Worm (Caenorhabditis elegans) whole organism, L3 larva: ENCODE measurements around the gene bath-4.
A peak's percentile ranks its signal among the peaks of the same experiment; 100 is the strongest.
"Not testable (repeated sequence)": the region's sequence is repeated elsewhere in the genome, so short reads cannot be mapped to it uniquely, and the experiment has no call there.

Experiments used
- R02D3.7 ChIP-seq: fragments of 150-350 bp; optimal IDR thresholded peaks from 2 replicates; lab custom pipeline; 2014; ENCODE audit warnings: missing biosample characterization, missing genetic modification characterization
- ZK546.5 ChIP-seq: sonication (generic microtip); optimal IDR thresholded peaks from 2 replicates; lab custom pipeline; 2017; ENCODE audit warnings: missing biosample characterization, missing genetic modification characterization
- aly-2 ChIP-seq: fragments of 150-350 bp; optimal IDR thresholded peaks from 2 replicates; lab custom pipeline; 2014; ENCODE audit warnings: missing biosample characterization, missing genetic modification characterization
- ama-1 ChIP-seq: fragments of 150-350 bp; optimal IDR thresholded peaks from 2 replicates; lab custom pipeline; 2018
- ceh-16 ChIP-seq: sonication (generic microtip); optimal IDR thresholded peaks from 2 replicates; lab custom pipeline; 2017; ENCODE audit warnings: missing biosample characterization, missing genetic modification characterization
- ceh-28 ChIP-seq: fragments of 150-350 bp; optimal IDR thresholded peaks from 2 replicates; lab custom pipeline; 2014; ENCODE audit warnings: missing biosample characterization, missing genetic modification reagents, missing genetic modification characterization
- ceh-82 ChIP-seq: fragments of 150-350 bp; optimal IDR thresholded peaks from 2 replicates; lab custom pipeline; 2014; ENCODE audit warnings: missing biosample characterization, missing genetic modification characterization
- daf-12 ChIP-seq: fragments of 150-350 bp; optimal IDR thresholded peaks from 2 replicates; lab custom pipeline; 2014; ENCODE audit warnings: missing biosample characterization, missing genetic modification reagents, missing genetic modification characterization
- egl-5 ChIP-seq: fragments of 150-350 bp; optimal IDR thresholded peaks from 2 replicates; lab custom pipeline; 2017; ENCODE audit warnings: missing biosample characterization, missing genetic modification reagents, missing genetic modification characterization, inconsistent platforms
- elt-2 ChIP-seq: sonication (generic microtip); optimal IDR thresholded peaks from 2 replicates; lab custom pipeline; 2016; ENCODE audit warnings: missing genetic modification reagents, mild to moderate bottlenecking, missing genetic modification characterization, missing compliant biosample characterization
- elt-3 ChIP-seq, 3 experiments: fragments of 150-350 bp in 1 of 3; sonication (generic microtip) in 2 of 3; optimal IDR thresholded peaks; 2 replicates in 2 of 3; 4 replicates in 1 of 3; lab custom pipeline; 2014 to 2017; ENCODE audit warnings: missing biosample characterization in 3 of 3, missing genetic modification characterization in 3 of 3
- fkh-10 ChIP-seq: sonication (generic microtip); optimal IDR thresholded peaks from 2 replicates; lab custom pipeline; 2017; ENCODE audit warnings: missing biosample characterization, missing genetic modification reagents, missing genetic modification characterization
- fkh-2 ChIP-seq: fragments of 150-350 bp; optimal IDR thresholded peaks from 2 replicates; lab custom pipeline; 2014; ENCODE audit warnings: missing biosample characterization, missing genetic modification reagents, missing genetic modification characterization
- jun-1 ChIP-seq: fragments of 150-350 bp; optimal IDR thresholded peaks from 2 replicates; lab custom pipeline; 2014; ENCODE audit warnings: missing biosample characterization, missing genetic modification reagents, missing genetic modification characterization
- lin-39 ChIP-seq: fragments of 150-350 bp; optimal IDR thresholded peaks from 2 replicates; lab custom pipeline; 2018; ENCODE audit warnings: missing biosample characterization, missing genetic modification reagents, missing genetic modification characterization
- mdl-1 ChIP-seq: fragments of 150-350 bp; optimal IDR thresholded peaks from 2 replicates; lab custom pipeline; 2014; ENCODE audit warnings: missing biosample characterization, missing genetic modification characterization
- nfya-1 ChIP-seq: sonication (generic microtip); optimal IDR thresholded peaks from 2 replicates; lab custom pipeline; 2017; ENCODE audit warnings: missing genetic modification characterization, mild to moderate bottlenecking, missing compliant biosample characterization, antibody characterized with exemption, moderate library complexity; ENCODE audit not compliant: insufficient read depth
- nhr-11 ChIP-seq: fragments of 150-350 bp; optimal IDR thresholded peaks from 2 replicates; lab custom pipeline; 2014; ENCODE audit warnings: missing biosample characterization, missing genetic modification characterization
- nhr-25 ChIP-seq: sonication (generic microtip); optimal IDR thresholded peaks from 2 replicates; lab custom pipeline; 2017; ENCODE audit warnings: missing biosample characterization, missing genetic modification characterization
- nhr-67 ChIP-seq: fragments of 150-350 bp; optimal IDR thresholded peaks from 2 replicates; lab custom pipeline; 2014; ENCODE audit warnings: missing biosample characterization, missing genetic modification characterization
- nhr-76 ChIP-seq: fragments of 150-350 bp; sonication (generic microtip); optimal IDR thresholded peaks from 5 replicates; lab custom pipeline; 2014; ENCODE audit warnings: missing biosample characterization, missing genetic modification characterization
- pqm-1 ChIP-seq: fragments of 150-350 bp; optimal IDR thresholded peaks from 2 replicates; lab custom pipeline; 2017; ENCODE audit warnings: missing biosample characterization, missing genetic modification characterization, inconsistent platforms
- skn-1 ChIP-seq: fragments of 150-350 bp; optimal IDR thresholded peaks from 2 replicates; lab custom pipeline; 2014; ENCODE audit warnings: missing biosample characterization, missing genetic modification characterization
- snpc-4 ChIP-seq: fragments of 150-350 bp; optimal IDR thresholded peaks from 2 replicates; lab custom pipeline; 2014; ENCODE audit warnings: missing biosample characterization, missing genetic modification characterization
- tbx-2 ChIP-seq: sonication (generic microtip); optimal IDR thresholded peaks from 2 replicates; lab custom pipeline; 2016; ENCODE audit warnings: mild to moderate bottlenecking, missing genetic modification characterization, missing compliant biosample characterization
- unc-39 ChIP-seq: sonication (generic microtip); optimal IDR thresholded peaks from 4 replicates; lab custom pipeline; 2017; ENCODE audit warnings: missing biosample characterization, missing genetic modification characterization
- unc-62 ChIP-seq: fragments of 150-350 bp; sonication (generic microtip); optimal IDR thresholded peaks from 4 replicates; lab custom pipeline; 2014; ENCODE audit warnings: missing biosample characterization, missing genetic modification reagents, missing genetic modification characterization
- zag-1 ChIP-seq: fragments of 150-350 bp; optimal IDR thresholded peaks from 2 replicates; lab custom pipeline; 2014; ENCODE audit warnings: missing biosample characterization, missing genetic modification characterization
- ztf-11 ChIP-seq: fragments of 150-350 bp; optimal IDR thresholded peaks from 2 replicates; lab custom pipeline; 2014; ENCODE audit warnings: missing biosample characterization, missing genetic modification characterization
- ztf-4 ChIP-seq: fragments of 150-350 bp; optimal IDR thresholded peaks from 2 replicates; lab custom pipeline; 2014; ENCODE audit warnings: missing biosample characterization, missing genetic modification characterization

Gene bath-4

ce11 chrII:1917862-1918261 is at the start of gene bath-4:
Gene bath-4 (minus strand): TSS chrII:1917962.
- no peak for TF ChIP-seq mdl-1 (tag; lab: Kevin White, UChicago)
- TF ChIP-seq nhr-67 (tag; lab: Kevin White, UChicago): no peak
- no peak for TF ChIP-seq elt-3 (tag; optimal IDR thresholded peaks at IDR 0.05; lab: Kevin White, UChicago)
- TF ChIP-seq egl-5 (tag; lab: Kevin White, UChicago): no peak
- TF ChIP-seq skn-1 (tag; lab: Kevin White, UChicago): no peak
- TF ChIP-seq pqm-1 (tag; lab: Kevin White, UChicago): no peak
- no peak for TF ChIP-seq ztf-11 (tag; lab: Kevin White, UChicago)
- no peak for TF ChIP-seq zag-1

ce11 chrII:1955568-1955967 is 37.8 kb upstream of the bath-4 start, which contains the start of gene math-49:
Gene math-49 (minus strand): TSS chrII:1955668.
- not testable (repeated sequence) for TF ChIP-seq zag-1; aly-2 (tag; lab: Kevin White, UChicago); lin-39 (tag; lab: Kevin White, UChicago)
- TF ChIP-seq, all 47 proteins: peak for 0; not testable (repeated sequence) for 47

ce11 chrII:1949119-1949518 is 31.4 kb upstream of the bath-4 start:
- TF ChIP-seq elt-2 (peak; percentile 99), ama-1 (lab: Kevin White, UChicago) (no peak), elt-3 (tag; optimal IDR thresholded peaks at IDR 0.05; lab: Kevin White, UChicago) (peak in 1 of 3 experiments; percentile 28), nhr-76 (tag; lab: Kevin White, UChicago) (no peak), mdl-1 (tag; lab: Kevin White, UChicago) (no peak), pqm-1 (tag; lab: Kevin White, UChicago) (peak; percentile 81), jun-1 (peak; percentile 68)

- TF ChIP-seq ceh-16 (tag; lab: Kevin White, UChicago); zag-1; unc-39 (tag; lab: Kevin White, UChicago): not testable (repeated sequence)
These were observed 30.6 kb upstream of the bath-4 start, which contains the start of gene ZK250.2 for ce11 chrII:1948393-1948792. Gene ZK250.2 (plus strand): TSS chrII:1948693.

- TF ChIP-seq ceh-82 (tag; lab: Kevin White, UChicago): no peak
- TF ChIP-seq ceh-28 (tag; lab: Kevin White, UChicago): no peak
- TF ChIP-seq ama-1 (lab: Kevin White, UChicago): no peak
- no peak for TF ChIP-seq fkh-10
- TF ChIP-seq fkh-2: no peak
- TF ChIP-seq nhr-25: no peak
- TF ChIP-seq pqm-1 (tag; lab: Kevin White, UChicago): no peak
- no peak for TF ChIP-seq daf-12
- no peak for TF ChIP-seq nhr-11 (tag; lab: Kevin White, UChicago)
- no peak for TF ChIP-seq tbx-2
- TF ChIP-seq snpc-4 (tag; lab: Kevin White, UChicago): no peak
- TF ChIP-seq ZK546.5 (tag; lab: Kevin White, UChicago): no peak
These were observed 28.7 kb upstream of the bath-4 start, which contains the start of gene math-48 for ce11 chrII:1946427-1946826. Gene math-48 (minus strand): TSS chrII:1946527.

- TF ChIP-seq unc-62 (GFP tag; lab: Kevin White, UChicago) (no peak), ZK546.5 (tag; lab: Kevin White, UChicago) (no peak), ztf-4 (tag; lab: Kevin White, UChicago) (no peak), R02D3.7 (tag; lab: Kevin White, UChicago) (no peak), zag-1 (no peak), daf-12 (no peak)
- TF ChIP-seq, all 47 proteins: peak for 0
These were observed 27.3 kb upstream of the bath-4 start, which contains the start of gene ZK250.14 for ce11 chrII:1945093-1945492. Gene ZK250.14 (minus strand): TSS chrII:1945193.

ce11 chrII:1939652-1940051 is 21.9 kb upstream of the bath-4 start, which contains the start of gene ZK250.13:
Gene ZK250.13 (minus strand): TSS chrII:1939752.
- peak; percentile 65 for TF ChIP-seq elt-2
- TF ChIP-seq nfya-1: no peak
- TF ChIP-seq nhr-67 (tag; lab: Kevin White, UChicago): no peak
- no peak for TF ChIP-seq mdl-1 (tag; lab: Kevin White, UChicago)
- TF ChIP-seq daf-12: no peak
- no peak for TF ChIP-seq R02D3.7 (tag; lab: Kevin White, UChicago)
